Worm (Caenorhabditis elegans) whole organism, young adult: ENCODE measurements around the gene T21C12.4.

Experiments used
- him-1 ChIP-seq: sonication (generic microtip); optimal IDR thresholded peaks from 2 replicates; lab custom pipeline; 2016; ENCODE audit warnings: missing genotype, missing genetic modification reagents, missing genetic modification characterization, missing compliant biosample characterization
- tlf-1 ChIP-seq: fragments of 200-800 bp; sonication (Bioruptor generic); optimal IDR thresholded peaks from 2 replicates; lab custom pipeline; 2018; ENCODE audit warnings: mild to moderate bottlenecking, missing genetic modification characterization, missing compliant biosample characterization

- TF ChIP-seq tlf-1 (GFP tag; lab: Kevin White, UChicago) (no peak), him-1 (tag; lab: Kevin White, UChicago) (no peak)
Measured at ce11 chrIII:10583483-10583882, 25.7 kb upstream of the T21C12.4 start.
